Fruit fly (Drosophila melanogaster) whole organism, prepupa: ENCODE data around the gene CG32147.

ENCODE experiments used
- CG10669 ChIP-seq: fragments of 200-800 bp; sonication (Bioruptor generic); optimal IDR thresholded peaks from 3 replicates; lab custom pipeline; 2018; ENCODE audit warnings: missing biosample characterization, mild to moderate bottlenecking, missing genetic modification characterization, moderate library complexity
- CG11294 ChIP-seq: fragments of 200-800 bp; sonication (Bioruptor generic); IDR thresholded peaks from 2 replicates; pipeline ENCODE4 v1.3.6; 2022; ENCODE audit warnings: missing biosample characterization, missing genetic modification characterization
- CG11902 ChIP-seq: fragments of 200-800 bp; sonication (Bioruptor generic); optimal IDR thresholded peaks from 3 replicates; lab custom pipeline; 2016; ENCODE audit warnings: missing biosample characterization, missing genetic modification characterization
- CG15336 ChIP-seq: fragments of 200-800 bp; sonication (Bioruptor generic); IDR thresholded peaks from 2 replicates; pipeline ENCODE4 v1.3.6; 2022; ENCODE audit warnings: missing biosample characterization, missing genetic modification characterization
- CG1621 ChIP-seq: fragments of 200-800 bp; sonication (Bioruptor generic); optimal IDR thresholded peaks from 3 replicates; lab custom pipeline; 2018; ENCODE audit warnings: missing biosample characterization, mild to moderate bottlenecking, missing genetic modification characterization
- CG16779 ChIP-seq: fragments of 200-800 bp; sonication (Bioruptor generic); optimal IDR thresholded peaks from 3 replicates; lab custom pipeline; 2017; ENCODE audit warnings: missing biosample characterization, mild to moderate bottlenecking, missing genetic modification characterization
- CG3032 ChIP-seq: fragments of 200-800 bp; optimal IDR thresholded peaks from 2 replicates; lab custom pipeline; 2019; ENCODE audit warnings: missing biosample characterization, mild to moderate bottlenecking, missing genetic modification characterization, moderate library complexity
- CG34406 ChIP-seq: fragments of 200-800 bp; sonication (Bioruptor generic); optimal IDR thresholded peaks from 3 replicates; lab custom pipeline; 2016; ENCODE audit warnings: missing biosample characterization, missing genetic modification characterization
- CG3919 ChIP-seq: fragments of 200-800 bp; sonication (Bioruptor generic); optimal IDR thresholded peaks from 3 replicates; lab custom pipeline; 2016; ENCODE audit warnings: missing biosample characterization, missing genetic modification characterization
- CG6163 ChIP-seq: fragments of 200-800 bp; sonication (Bioruptor generic); IDR thresholded peaks from 3 replicates; pipeline ENCODE4 v1.3.6; 2022; ENCODE audit warnings: missing biosample characterization, missing genetic modification characterization
- CG6808 ChIP-seq: fragments of 200-800 bp; sonication (Bioruptor generic); optimal IDR thresholded peaks from 3 replicates; lab custom pipeline; 2017; ENCODE audit warnings: missing biosample characterization, missing genetic modification characterization, mild to moderate bottlenecking, moderate library complexity, missing genetic modification reagents
- CG6854 ChIP-seq: fragments of 200-800 bp; sonication (Bioruptor generic); optimal IDR thresholded peaks from 2 replicates; lab custom pipeline; 2017; ENCODE audit warnings: missing biosample characterization, mild to moderate bottlenecking, missing genetic modification characterization
- CG7368 ChIP-seq: fragments of 200-800 bp; sonication (Bioruptor generic); optimal IDR thresholded peaks from 3 replicates; lab custom pipeline; 2016; ENCODE audit warnings: missing biosample characterization, missing genetic modification characterization
- CG8119 ChIP-seq: fragments of 200-800 bp; sonication (Bioruptor generic); IDR thresholded peaks from 3 replicates; pipeline ENCODE4 v1.3.6; 2022; ENCODE audit warnings: missing biosample characterization, missing genetic modification characterization
- CG8319 ChIP-seq: fragments of 200-800 bp; sonication (Bioruptor generic); optimal IDR thresholded peaks from 3 replicates; lab custom pipeline; 2016; ENCODE audit warnings: missing biosample characterization, missing genetic modification characterization
- CG8632 ChIP-seq: fragments of 200-800 bp; sonication (Bioruptor generic); optimal IDR thresholded peaks from 3 replicates; lab custom pipeline; 2016; ENCODE audit warnings: missing biosample characterization, missing genetic modification characterization
- CG9139 ChIP-seq: fragments of 200-800 bp; sonication (Bioruptor generic); optimal IDR thresholded peaks from 3 replicates; lab custom pipeline; 2017; ENCODE audit warnings: missing biosample characterization, mild to moderate bottlenecking, missing genetic modification characterization
- Eip78C ChIP-seq: fragments of 200-800 bp; sonication (Bioruptor generic); peaks from one replicate; lab custom pipeline; 2016; ENCODE audit warnings: missing biosample characterization, missing genetic modification characterization
- Eip93F ChIP-seq: fragments of 200-800 bp; sonication (Bioruptor generic); optimal IDR thresholded peaks from 2 replicates; lab custom pipeline; 2016; ENCODE audit warnings: missing biosample characterization, mild to moderate bottlenecking, missing genetic modification characterization
- Ets21C ChIP-seq: fragments of 200-800 bp; sonication (Bioruptor generic); optimal IDR thresholded peaks from 3 replicates; lab custom pipeline; 2016; ENCODE audit warnings: missing biosample characterization, missing genetic modification characterization
- Ets96B ChIP-seq: fragments of 200-800 bp; optimal IDR thresholded peaks from 2 replicates; lab custom pipeline; 2019; ENCODE audit warnings: missing biosample characterization, mild to moderate bottlenecking, missing genetic modification characterization, moderate library complexity
- Gug ChIP-seq: fragments of 200-800 bp; sonication (Bioruptor generic); IDR thresholded peaks from 2 replicates; pipeline ENCODE4 v1.3.6; 2022; ENCODE audit warnings: missing biosample characterization, missing genetic modification characterization
- Hr38 ChIP-seq: sonication (Bioruptor generic); optimal IDR thresholded peaks from 2 replicates; lab custom pipeline; 2016; ENCODE audit warnings: missing biosample characterization, missing genetic modification characterization
- Hr39 ChIP-seq: fragments of 200-800 bp; sonication (Bioruptor generic); optimal IDR thresholded peaks from 2 replicates; lab custom pipeline; 2016; ENCODE audit warnings: missing biosample characterization, missing genetic modification characterization
- Hr4 ChIP-seq: fragments of 200-800 bp; sonication (Bioruptor generic); optimal IDR thresholded peaks from 3 replicates; lab custom pipeline; 2016; ENCODE audit warnings: missing biosample characterization, missing genetic modification characterization
- Met ChIP-seq: fragments of 200-800 bp; sonication (Bioruptor generic); optimal IDR thresholded peaks from 3 replicates; lab custom pipeline; 2016; ENCODE audit warnings: missing biosample characterization, missing genetic modification characterization
- OdsH ChIP-seq: fragments of 200-800 bp; sonication (Bioruptor generic); optimal IDR thresholded peaks from 3 replicates; lab custom pipeline; 2016; ENCODE audit warnings: missing biosample characterization, missing genetic modification characterization
- Smox ChIP-seq: fragments of 200-800 bp; sonication (Bioruptor generic); optimal IDR thresholded peaks from 3 replicates; lab custom pipeline; 2016; ENCODE audit warnings: missing biosample characterization, missing genetic modification characterization
- Sox14 ChIP-seq: fragments of 200-800 bp; sonication (Bioruptor generic); optimal IDR thresholded peaks from 3 replicates; lab custom pipeline; 2016; ENCODE audit warnings: missing biosample characterization, missing genetic modification characterization
- Sox15 ChIP-seq: fragments of 200-800 bp; sonication (Bioruptor generic); optimal IDR thresholded peaks from 3 replicates; lab custom pipeline; 2016; ENCODE audit warnings: missing biosample characterization, missing genetic modification characterization
- acj6 ChIP-seq: fragments of 200-800 bp; sonication (Bioruptor generic); optimal IDR thresholded peaks from 3 replicates; lab custom pipeline; 2016; ENCODE audit warnings: missing biosample characterization, missing genetic modification characterization
- cyc ChIP-seq: fragments of 200-800 bp; sonication (Bioruptor generic); optimal IDR thresholded peaks from 3 replicates; lab custom pipeline; 2016; ENCODE audit warnings: missing biosample characterization, missing genetic modification characterization
- dac ChIP-seq: fragments of 200-800 bp; sonication (Bioruptor generic); optimal IDR thresholded peaks from 2 replicates; lab custom pipeline; 2017; ENCODE audit warnings: missing biosample characterization, mild to moderate bottlenecking, missing genetic modification characterization
- dsx ChIP-seq: fragments of 200-800 bp; optimal IDR thresholded peaks from 3 replicates; lab custom pipeline; 2019; ENCODE audit warnings: missing biosample characterization, mild to moderate bottlenecking, missing genetic modification characterization, moderate library complexity; ENCODE audit not compliant: poor library complexity, severe bottlenecking
- eg ChIP-seq: fragments of 200-800 bp; sonication (Bioruptor generic); IDR thresholded peaks from 3 replicates; pipeline ENCODE4 v1.3.6; 2022; ENCODE audit warnings: missing biosample characterization, missing genetic modification characterization
- esn ChIP-seq: fragments of 200-800 bp; sonication (Bioruptor generic); optimal IDR thresholded peaks from 2 replicates; lab custom pipeline; 2016; ENCODE audit warnings: missing biosample characterization, mild to moderate bottlenecking, missing genetic modification characterization, moderate library complexity
- fd59A ChIP-seq: fragments of 200-800 bp; sonication (Bioruptor generic); optimal IDR thresholded peaks from 2 replicates; lab custom pipeline; 2017; ENCODE audit warnings: missing biosample characterization, mild to moderate bottlenecking, missing genetic modification characterization, missing genetic modification reagents
- fd85E ChIP-seq: fragments of 200-800 bp; sonication (Bioruptor generic); optimal IDR thresholded peaks from 3 replicates; lab custom pipeline; 2016; ENCODE audit warnings: missing biosample characterization, missing genetic modification characterization
- fkh ChIP-seq: fragments of 200-800 bp; sonication (Bioruptor generic); optimal IDR thresholded peaks from 3 replicates; lab custom pipeline; 2017; ENCODE audit warnings: missing biosample characterization, mild to moderate bottlenecking, missing genetic modification characterization, moderate library complexity
- net ChIP-seq: fragments of 200-800 bp; sonication (Bioruptor generic); optimal IDR thresholded peaks from 3 replicates; lab custom pipeline; 2016; ENCODE audit warnings: missing biosample characterization, missing genetic modification characterization
- pdm3 ChIP-seq: fragments of 200-800 bp; sonication (Bioruptor generic); optimal IDR thresholded peaks from 3 replicates; lab custom pipeline; 2016; ENCODE audit warnings: missing biosample characterization, missing genetic modification characterization
- salr ChIP-seq, 2 experiments: fragments of 200-800 bp; sonication (Bioruptor generic); optimal IDR thresholded peaks; 3 replicates each; lab custom pipeline; 2016 to 2018; ENCODE audit warnings: missing biosample characterization in 2 of 2, missing genetic modification characterization in 2 of 2, mild to moderate bottlenecking in 1 of 2
- spab ChIP-seq: fragments of 200-800 bp; sonication (Bioruptor generic); optimal IDR thresholded peaks from 2 replicates; lab custom pipeline; 2017; ENCODE audit warnings: missing biosample characterization, mild to moderate bottlenecking, missing genetic modification characterization, missing genetic modification reagents
- ss ChIP-seq, 2 experiments: fragments of 200-800 bp; sonication (Bioruptor generic); optimal IDR thresholded peaks; 2 replicates in 1 of 2; 3 replicates in 1 of 2; lab custom pipeline; 2017 to 2018; ENCODE audit warnings: mild to moderate bottlenecking in 2 of 2, missing biosample characterization in 2 of 2, missing genetic modification characterization in 2 of 2, moderate library complexity in 1 of 2
- svp ChIP-seq: fragments of 200-800 bp; sonication (Bioruptor generic); peaks from one replicate; lab custom pipeline; 2016; ENCODE audit warnings: missing biosample characterization, missing genetic modification characterization
- topi ChIP-seq: fragments of 200-800 bp; sonication (Bioruptor generic); optimal IDR thresholded peaks from 3 replicates; lab custom pipeline; 2016; ENCODE audit warnings: missing biosample characterization, missing genetic modification characterization
- vri ChIP-seq: fragments of 200-800 bp; sonication (Bioruptor generic); optimal IDR thresholded peaks from 3 replicates; lab custom pipeline; 2016; ENCODE audit warnings: missing biosample characterization, mild to moderate bottlenecking, missing genetic modification characterization

The CG32147 gene

DNA sequence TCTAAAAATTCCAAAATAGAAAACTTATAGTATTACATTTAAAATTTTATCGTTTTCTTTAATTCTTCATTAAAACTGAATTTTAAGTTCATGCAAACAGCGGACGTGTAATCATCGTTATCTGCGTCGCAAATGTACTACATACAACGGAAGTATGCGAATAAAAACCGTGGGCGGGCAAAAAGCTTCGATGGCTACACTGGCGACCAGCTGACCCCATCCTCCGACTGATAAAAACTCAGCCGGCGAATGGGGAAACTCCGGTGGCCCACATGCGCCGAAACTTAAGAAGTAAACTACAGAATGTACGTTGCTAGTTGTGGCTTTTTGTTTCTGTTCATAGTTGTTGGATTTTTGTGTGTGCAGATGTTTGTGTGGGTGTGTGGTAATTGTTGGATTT, 6.1 kb downstream of the CG32147 start:
- TF ChIP-seq svp (GFP tag; lab: Kevin White, UChicago) (peak; percentile 78), CG15336 (GFP tag; lab: Robert Waterston, UW) (no peak), pdm3 (GFP tag; lab: Kevin White, UChicago) (no peak), Eip78C (GFP tag; lab: Kevin White, UChicago) (peak; percentile 19), CG1621 (tag; lab: Kevin White, UChicago) (no peak), Hr4 (GFP tag; lab: Kevin White, UChicago) (no peak), CG9139 (GFP tag; lab: Kevin White, UChicago) (no peak)

DNA sequence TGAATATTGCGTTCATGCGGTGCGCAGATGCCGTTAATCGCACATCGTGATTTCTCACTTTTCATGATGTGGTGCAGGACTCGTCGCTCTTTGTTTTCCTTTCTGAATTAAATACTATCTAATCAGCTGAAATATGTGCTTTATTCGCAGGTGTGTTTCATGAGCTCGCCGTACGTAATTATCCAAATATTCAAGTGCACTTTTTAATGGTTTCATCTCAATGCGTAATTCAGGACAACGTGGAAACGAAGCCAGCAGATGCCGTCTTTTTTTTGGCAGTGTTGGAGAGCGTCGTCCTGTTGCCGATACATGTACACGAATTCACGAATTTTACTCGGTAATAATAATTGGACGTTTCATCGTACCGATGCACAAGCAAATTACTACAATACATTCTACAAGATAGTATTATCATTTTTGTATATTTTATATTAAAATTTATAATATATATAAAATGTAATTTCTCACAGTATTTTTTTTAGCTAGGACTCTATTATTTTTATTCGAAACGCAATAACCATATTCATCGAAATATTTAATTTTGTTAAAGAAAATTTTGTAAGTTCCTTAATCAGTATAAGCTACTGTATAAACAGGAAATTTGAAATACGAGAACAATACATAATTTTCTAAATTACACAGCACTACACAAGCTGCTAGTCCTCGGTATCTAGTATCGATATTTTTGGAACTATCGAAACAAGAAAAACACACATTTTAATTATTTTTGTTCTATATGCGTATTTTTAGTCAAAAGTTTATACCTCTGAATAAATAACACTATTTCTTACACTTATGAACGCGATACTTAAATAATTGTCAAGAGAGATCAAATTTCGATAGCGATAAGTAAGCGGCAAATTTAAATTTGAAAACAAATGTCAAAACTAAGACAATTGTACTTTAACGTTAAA, 6.9 kb downstream of the CG32147 start, which contains the start of gene CG12316:
CG12316 (minus strand) TSS at position 276 of the 914 bp plus-strand sequence.
- TF ChIP-seq salr (GFP tag; optimal IDR thresholded peaks at IDR 0.05; lab: Kevin White, UChicago) (peak; percentile 90 to 91), cyc (peak; percentile 95), Ets96B (tag; lab: Kevin White, UChicago) (peak; percentile 94), CG7368 (GFP tag; lab: Kevin White, UChicago) (peak; percentile 95), Sox15 (GFP tag; lab: Kevin White, UChicago) (peak; percentile 91), CG3032 (tag; lab: Kevin White, UChicago) (peak; percentile 93), fkh (no peak), topi (GFP tag; lab: Kevin White, UChicago) (peak; percentile 97), svp (GFP tag; lab: Kevin White, UChicago) (peak; percentile 98), CG6854 (GFP tag; lab: Kevin White, UChicago) (peak; percentile 97), ss (GFP tag; optimal IDR thresholded peaks at IDR 0.05; lab: Kevin White, UChicago) (peak; percentile 96), vri (peak; percentile 95), fd59A (peak; percentile 91), fd85E (peak; percentile 93), net (GFP tag; lab: Kevin White, UChicago) (peak; percentile 94), spab (GFP tag; lab: Kevin White, UChicago) (peak; percentile 94), CG9139 (GFP tag; lab: Kevin White, UChicago) (peak; percentile 85), Smox (GFP tag; lab: Kevin White, UChicago) (peak; percentile 95), Hr38 (no peak), CG3919 (GFP tag; lab: Kevin White, UChicago) (peak; percentile 97), Gug (GFP tag; lab: Robert Waterston, UW) (peak; percentile 84), CG6163 (GFP tag; lab: Robert Waterston, UW) (peak; percentile 95), Met (GFP tag; lab: Kevin White, UChicago) (peak; percentile 98), CG15336 (GFP tag; lab: Robert Waterston, UW) (peak; percentile 96), dac (peak; percentile 93), Ets21C (GFP tag; lab: Kevin White, UChicago) (peak; percentile 94), CG10669 (GFP tag; lab: Kevin White, UChicago) (peak; percentile 95), CG34406 (GFP tag; lab: Kevin White, UChicago) (peak; percentile 94), esn (GFP tag; lab: Kevin White, UChicago) (peak; percentile 99), Hr39 (GFP tag; lab: Kevin White, UChicago) (peak; percentile 96), Eip93F (GFP tag; lab: Kevin White, UChicago) (peak; percentile 85), acj6 (peak; percentile 93), CG11294 (GFP tag; lab: Robert Waterston, UW) (peak; percentile 72), eg (GFP tag; lab: Robert Waterston, UW) (peak; percentile 90), Sox14 (GFP tag; lab: Kevin White, UChicago) (peak; percentile 97), CG6808 (peak; percentile 95), CG8632 (peak; percentile 94), CG8119 (GFP tag; lab: Robert Waterston, UW) (peak; percentile 96), Eip78C (GFP tag; lab: Kevin White, UChicago) (peak; percentile 99), Hr4 (GFP tag; lab: Kevin White, UChicago) (peak; percentile 97), OdsH (GFP tag; lab: Kevin White, UChicago) (peak; percentile 94), CG8319 (GFP tag; lab: Kevin White, UChicago) (peak; percentile 94), CG16779 (tag; lab: Kevin White, UChicago) (peak; percentile 93), CG11902 (GFP tag; lab: Kevin White, UChicago) (peak; percentile 83), dsx (GFP tag; lab: Kevin White, UChicago) (peak; percentile 92)
